Worm (Caenorhabditis elegans): Measurements from ENCODE around the gene kel-8.

The kel-8 gene

ce11 chrV:2727101-2727500 lies 55.8 kb downstream of the kel-8 start, which contains the start of gene str-13:
Gene str-13 (minus strand): TSS chrV:2727201.
- TF ChIP-seq egl-27 (tag; optimal IDR thresholded peaks at IDR 0.05) (no peak), ZK546.5 (tag; optimal IDR thresholded peaks at IDR 0.05) (no peak), Y55F3AM.14 (GFP tag; optimal IDR thresholded peaks at IDR 0.05) (no peak), unc-55 (GFP tag; optimal IDR thresholded peaks at IDR 0.05) (no peak), sma-3 (GFP tag; optimal IDR thresholded peaks at IDR 0.05) (no peak), nhr-21 (tag; optimal IDR thresholded peaks at IDR 0.05) (no peak), gmeb-1 (tag; optimal IDR thresholded peaks at IDR 0.05) (no peak)

- no peak for TF ChIP-seq skn-1 (tag; optimal IDR thresholded peaks at IDR 0.05)
- TF ChIP-seq fos-1 (tag; optimal IDR thresholded peaks at IDR 0.05) = no peak
Observed at ce11 chrV:2728236-2728635, 57.0 kb downstream of the kel-8 start, which contains the start of gene str-33. Gene str-33 (plus strand): TSS chrV:2728536.

ce11 chrV:2730784-2731480 lies 59.7 kb downstream of the kel-8 start, which contains the start of gene dod-3:
Gene dod-3 (minus strand): TSS chrV:2731098.
- TF ChIP-seq F13H6.1 (tag; optimal IDR thresholded peaks at IDR 0.05) (peak; percentile 57), nhr-10 (tag; optimal IDR thresholded peaks at IDR 0.05) (no peak)

- TF ChIP-seq ama-1 (optimal IDR thresholded peaks at IDR 0.05) = no peak
- TF ChIP-seq ceh-82 (tag; optimal IDR thresholded peaks at IDR 0.05) = no peak
- TF ChIP-seq ceh-16 (tag; optimal IDR thresholded peaks at IDR 0.05) = no peak
- no peak for TF ChIP-seq nhr-12 (tag; optimal IDR thresholded peaks at IDR 0.05)
- no peak for TF ChIP-seq ZK546.5 (tag; optimal IDR thresholded peaks at IDR 0.05)
- TF ChIP-seq mdl-1 (tag; optimal IDR thresholded peaks at IDR 0.05) = no peak
- no peak for TF ChIP-seq unc-39 (tag; optimal IDR thresholded peaks at IDR 0.05)
- TF ChIP-seq mab-5 (tag; optimal IDR thresholded peaks at IDR 0.05) = no peak
- TF ChIP-seq Y55F3AM.14 (GFP tag; optimal IDR thresholded peaks at IDR 0.05) = no peak
- no peak for TF ChIP-seq unc-55 (GFP tag; optimal IDR thresholded peaks at IDR 0.05)
- no peak for TF ChIP-seq ztf-1 (GFP tag; conservative IDR thresholded peaks at IDR 0.05)
- no peak for TF ChIP-seq blmp-1 (tag; optimal IDR thresholded peaks at IDR 0.05; ENCODE audit: insufficient read depth)
- no peak for TF ChIP-seq nhr-129 (tag; optimal IDR thresholded peaks at IDR 0.05)
- no peak for TF ChIP-seq nhr-77 (tag; optimal IDR thresholded peaks at IDR 0.05)
- TF ChIP-seq zag-1 (tag; optimal IDR thresholded peaks at IDR 0.05) = no peak
- no peak for TF ChIP-seq egl-27 (tag; optimal IDR thresholded peaks at IDR 0.05)
- TF ChIP-seq sma-9 (GFP tag; optimal IDR thresholded peaks at IDR 0.05) = no peak
- TF ChIP-seq sma-9 (tag; optimal IDR thresholded peaks at IDR 0.05) = no peak
Observed at ce11 chrV:2734360-2734759, 63.1 kb downstream of the kel-8 start, which contains the start of gene srg-57. Gene srg-57 (minus strand): TSS chrV:2734460.

All from whole organism, L2 larva.